Fruit fly (Drosophila melanogaster) whole organism, wandering third instar larva: ENCODE results near the gene CG5946.

Source experiments
- CG32264 ChIP-seq: fragments of 200-800 bp; sonication (Bioruptor generic); optimal IDR thresholded peaks from 2 replicates; lab custom pipeline; 2016; ENCODE audit warnings: missing biosample characterization, missing genetic modification characterization
- dl ChIP-seq, 2 experiments: fragments of 175-275, 200-275 bp in 1 of 2; fragments of 200-275 bp in 1 of 2; sonication (Bioruptor generic); optimal IDR thresholded peaks; lab custom pipeline; 2018; ENCODE audit warnings: mild to moderate bottlenecking in 2 of 2, missing biosample characterization in 2 of 2, missing genetic modification characterization in 2 of 2, moderate library complexity in 2 of 2; ENCODE audit not compliant: partially characterized antibody in 2 of 2, insufficient read depth in 1 of 2
- sv ChIP-seq: fragments of 200-800 bp; sonication (Bioruptor generic); optimal IDR thresholded peaks from 3 replicates; lab custom pipeline; 2016; ENCODE audit warnings: missing biosample characterization, missing genetic modification characterization
- tai ChIP-seq: sonication (Bioruptor generic); optimal IDR thresholded peaks from 2 replicates; lab custom pipeline; 2016; ENCODE audit warnings: missing biosample characterization, missing genetic modification characterization
- woc ChIP-seq: sonication (Bioruptor generic); optimal IDR thresholded peaks from 2 replicates; lab custom pipeline; 2016; ENCODE audit warnings: missing biosample characterization, mild to moderate bottlenecking, missing genetic modification characterization

DNA sequence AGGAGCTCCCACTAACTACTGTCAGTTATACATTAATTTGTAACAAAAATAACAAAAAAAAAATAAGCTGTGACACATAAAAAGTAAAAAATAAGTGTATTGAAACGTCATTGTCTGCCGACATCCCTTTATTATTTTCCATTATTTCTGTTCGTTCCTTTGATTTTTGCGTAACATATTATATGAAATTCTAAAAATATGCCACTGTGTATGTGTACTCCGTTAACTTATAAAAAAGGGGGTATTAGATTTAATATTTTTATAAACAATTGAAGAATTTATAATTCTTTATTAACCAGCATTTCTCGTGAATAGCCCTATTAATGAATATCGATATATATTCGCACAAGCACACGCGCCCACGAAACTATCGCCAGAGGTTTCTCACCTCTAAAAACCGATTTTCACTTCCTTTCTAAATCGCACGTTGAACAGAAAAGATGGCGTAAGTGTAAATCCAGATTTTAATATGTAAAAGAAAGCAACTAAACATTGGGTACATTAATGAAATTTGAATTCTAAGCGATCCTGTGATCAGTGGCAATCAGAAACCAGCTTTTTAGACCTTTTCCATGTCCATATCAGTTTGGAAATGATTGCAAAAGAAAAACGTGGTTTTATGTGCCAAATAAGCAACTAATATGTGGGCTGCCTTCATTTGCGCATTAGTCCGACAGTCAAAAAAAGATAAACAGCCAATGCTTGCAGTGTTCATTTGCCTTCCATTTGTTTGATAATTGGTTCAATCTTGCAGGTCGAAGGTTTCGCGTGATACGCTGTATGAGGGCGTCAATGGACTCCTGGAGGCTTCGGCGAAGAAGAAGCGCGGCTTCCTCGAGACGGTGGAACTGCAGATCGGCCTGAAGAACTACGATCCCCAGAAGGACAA lies 615 bp upstream of the CG5946 start, which contains the start of gene RpL10Ab:
- TF ChIP-seq woc = no peak
- TF ChIP-seq sv (GFP tag; lab: Kevin White, UChicago) = peak; percentile 5
- no peak for TF ChIP-seq CG32264 (GFP tag; lab: Kevin White, UChicago)
- no peak for TF ChIP-seq tai (GFP tag; lab: Kevin White, UChicago)
- TF ChIP-seq dl (GFP tag; optimal IDR thresholded peaks at IDR 0.05; lab: Kevin White, UChicago; ENCODE audit: insufficient read depth in 1 of 2, partially characterized antibody in 2 of 2) = no peak
